Fruit fly (Drosophila melanogaster) S2 (cell line): ENCODE data around the gene Mst27D.

Source experiments
- CG8478 ChIP-seq: fragments of >200 bp; optimal IDR thresholded peaks from 2 replicates; lab custom pipeline; 2018
- CTCF ChIP-seq, 2 experiments: fragments of >200 bp; optimal IDR thresholded peaks; 2 replicates each; lab custom pipeline; 2018

- TF ChIP-seq CG8478 (lab: Kevin White, UChicago) = no peak
- TF ChIP-seq CTCF (optimal IDR thresholded peaks at IDR 0.05; lab: Kevin White, UChicago) = no peak
Observed at dm6 chr2L:7051740-7052139, 8.9 kb downstream of the Mst27D start.
